Fruit fly (Drosophila melanogaster): ENCODE measurements around the gene mRNA-cap.

mRNA-cap gene

DNA sequence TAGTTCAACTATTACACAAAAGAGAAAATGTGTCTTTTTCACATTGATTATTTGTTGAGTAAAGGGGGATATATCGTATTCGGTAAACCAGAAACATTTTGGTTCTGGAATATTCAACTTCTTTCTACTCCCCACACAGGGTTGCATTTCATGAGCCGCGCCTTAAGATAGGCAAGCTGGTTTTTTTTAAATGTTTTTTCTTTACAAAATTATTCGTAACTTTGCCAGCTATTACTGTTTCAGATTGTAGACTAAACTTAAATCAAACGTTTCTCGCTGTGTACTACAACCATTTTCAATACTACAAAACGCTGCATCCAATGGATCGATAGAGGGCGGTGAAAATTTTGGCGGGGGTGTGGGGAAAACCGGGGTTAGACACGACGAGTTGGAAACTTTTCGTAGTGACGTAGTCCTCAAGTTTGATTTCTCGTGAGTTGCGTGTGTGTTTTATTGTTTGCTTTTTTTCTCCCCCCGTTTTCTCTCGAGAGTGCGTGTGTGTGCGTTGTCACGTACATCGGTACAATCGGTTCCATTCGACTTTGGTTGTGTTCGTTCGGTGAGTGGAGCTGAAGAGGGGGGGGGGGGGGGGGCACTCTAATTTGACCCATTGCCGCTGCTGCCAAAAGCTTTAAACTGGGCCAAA lies 29.0 kb downstream of the mRNA-cap start (continued):
- TF ChIP-seq CG11247 (GFP tag; IDR thresholded peaks at IDR 0.05): no peak
- TF ChIP-seq E2f1 (GFP tag; IDR thresholded peaks at IDR 0.05): peak; percentile 45; the same call in 1 of the 2 replicates
- TF ChIP-seq twi (tag; optimal IDR thresholded peaks at IDR 0.05): no peak
- peak in 1 of 2 experiments; percentile 28 for TF ChIP-seq Pdp1 (GFP tag; optimal IDR thresholded peaks at IDR 0.05)
- no peak for TF ChIP-seq pfk (GFP tag; optimal IDR thresholded peaks at IDR 0.05)
- no peak for TF ChIP-seq sens-2 (GFP tag; IDR thresholded peaks at IDR 0.05)
- peak; percentile 7 for TF ChIP-seq mirr (GFP tag; optimal IDR thresholded peaks at IDR 0.05)
- no peak for TF ChIP-seq lbe (GFP tag; optimal IDR thresholded peaks at IDR 0.05)
- peak; percentile 18 for TF ChIP-seq CG2202 (tag; optimal IDR thresholded peaks at IDR 0.05)
- TF ChIP-seq Dll (GFP tag; IDR thresholded peaks at IDR 0.05; ENCODE audit: partially characterized antibody): 0 out of 4 replicates have a peak, but pooled peaks have one; percentile 23
- TF ChIP-seq NFAT (GFP tag; IDR thresholded peaks at IDR 0.05): no peak
- TF ChIP-seq CG31365 (tag; optimal IDR thresholded peaks at IDR 0.05): no peak
- no peak for TF ChIP-seq CG8281 (tag; optimal IDR thresholded peaks at IDR 0.05)
- TF ChIP-seq sna (GFP tag; IDR thresholded peaks at IDR 0.05; ENCODE audit: partially characterized antibody): 0 out of 2 replicates have a peak, but pooled peaks have one; percentile 24
- TF ChIP-seq h (optimal IDR thresholded peaks at IDR 0.05): no peak
- peak; percentile 22 for TF ChIP-seq PHDP (tag; optimal IDR thresholded peaks at IDR 0.05)
- no peak for TF ChIP-seq lmd (GFP tag; IDR thresholded peaks at IDR 0.05)
- TF ChIP-seq CG15601 (tag; optimal IDR thresholded peaks at IDR 0.05): peak; percentile 45
- 0 out of 2 replicates have a peak, but pooled peaks have one; percentile 8 for TF ChIP-seq CG17328 (GFP tag; IDR thresholded peaks at IDR 0.05)
- TF ChIP-seq CG12071 (GFP tag; optimal IDR thresholded peaks at IDR 0.05): peak; percentile 13
- no peak for TF ChIP-seq org-1 (GFP tag; optimal IDR thresholded peaks at IDR 0.05)
- no peak for TF ChIP-seq CG11560 (tag; IDR thresholded peaks at IDR 0.05)
- no peak for TF ChIP-seq CG18764 (GFP tag; optimal IDR thresholded peaks at IDR 0.05)
- TF ChIP-seq Awh (GFP tag; IDR thresholded peaks at IDR 0.05): no peak
- no peak for TF ChIP-seq CG8944 (GFP tag; optimal IDR thresholded peaks at IDR 0.05)
- no peak for TF ChIP-seq CG2129 (GFP tag; IDR thresholded peaks at IDR 0.05; ENCODE audit: partially characterized antibody)
- no peak for TF ChIP-seq Doc2 (GFP tag; IDR thresholded peaks at IDR 0.05)
- TF ChIP-seq CG11093 (GFP tag; IDR thresholded peaks at IDR 0.05): no peak
- no peak for TF ChIP-seq tna (GFP tag; IDR thresholded peaks at IDR 0.05; ENCODE audit: partially characterized antibody)
- no peak for TF ChIP-seq danr (GFP tag; IDR thresholded peaks at IDR 0.05)
- no peak for TF ChIP-seq CG1832 (GFP tag; optimal IDR thresholded peaks at IDR 0.05)
- no peak for TF ChIP-seq NC2β (GFP tag; optimal IDR thresholded peaks at IDR 0.05)
- TF ChIP-seq Meics (GFP tag; optimal IDR thresholded peaks at IDR 0.05): peak; percentile 34
- TF ChIP-seq Rfx (GFP tag; IDR thresholded peaks at IDR 0.05): peak; percentile 52
- no peak for TF ChIP-seq CG7357 (GFP tag; IDR thresholded peaks at IDR 0.05)
- TF ChIP-seq CG15479 (GFP tag; optimal IDR thresholded peaks at IDR 0.05): no peak
- peak; percentile 50 for TF ChIP-seq phol (tag; optimal IDR thresholded peaks at IDR 0.05)
- no peak for TF ChIP-seq sc (optimal IDR thresholded peaks at IDR 0.05)
- TF ChIP-seq sc (GFP tag; optimal IDR thresholded peaks at IDR 0.05): no peak
- no peak for TF ChIP-seq CG7987 (GFP tag; optimal IDR thresholded peaks at IDR 0.05)
- TF ChIP-seq Lim3 (GFP tag; IDR thresholded peaks at IDR 0.05): no peak
- peak; percentile 1 for TF ChIP-seq CG12104 (GFP tag; optimal IDR thresholded peaks at IDR 0.05)
- no peak for TF ChIP-seq mld (GFP tag; IDR thresholded peaks at IDR 0.05; ENCODE audit: partially characterized antibody)
- TF ChIP-seq CG18619 (GFP tag; optimal IDR thresholded peaks at IDR 0.05): peak; percentile 23
- no peak for TF ChIP-seq Dref (GFP tag; IDR thresholded peaks at IDR 0.05)
- TF ChIP-seq CG30431 (GFP tag; optimal IDR thresholded peaks at IDR 0.05): no peak
- TF ChIP-seq Ptx1 (GFP tag; IDR thresholded peaks at IDR 0.05): peak; percentile 32; the same call in 1 of the 2 replicates
- no peak for TF ChIP-seq sima (GFP tag; optimal IDR thresholded peaks at IDR 0.05)
- TF ChIP-seq MBD-R2 (GFP tag; IDR thresholded peaks at IDR 0.05): no peak
- TF ChIP-seq CG14050 (GFP tag; IDR thresholded peaks at IDR 0.05): no peak
- peak; percentile 46 for TF ChIP-seq CG18262 (tag; optimal IDR thresholded peaks at IDR 0.05)
